Fruit fly (Drosophila melanogaster): ENCODE measurements around the gene CG31029.

DNA sequence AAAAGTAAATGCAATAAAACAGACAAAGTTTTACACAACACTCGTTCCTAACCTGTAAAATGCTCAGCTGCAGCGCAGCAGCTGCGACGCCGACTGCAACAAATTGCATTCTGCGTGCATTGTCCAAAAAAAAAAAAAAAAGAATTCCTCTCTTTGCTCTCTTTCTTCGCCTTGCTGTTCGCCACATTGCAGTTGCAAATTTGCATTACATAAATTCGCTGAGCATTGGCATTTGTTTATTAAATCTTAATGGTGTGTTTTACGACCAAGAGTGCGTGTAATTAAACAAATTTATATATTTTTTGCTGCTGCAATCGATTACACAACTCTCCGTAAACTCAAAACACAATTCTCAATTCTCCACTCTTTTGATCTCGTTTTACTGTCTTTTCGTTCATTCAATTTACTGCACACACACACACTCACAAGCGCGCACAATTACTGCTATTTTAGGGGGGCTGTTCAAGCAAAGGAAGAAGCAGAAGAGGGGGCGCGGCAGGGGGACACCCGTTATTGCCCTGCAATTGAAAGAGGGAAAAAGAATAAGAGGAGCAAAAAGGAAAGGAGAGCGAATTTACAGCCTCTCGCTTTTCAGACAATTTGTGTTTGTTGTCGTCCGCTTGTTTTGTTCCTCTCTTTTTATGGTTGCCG lies 31.7 kb downstream of the CG31029 start:
- no peak for TF ChIP-seq CG7045 (GFP tag; optimal IDR thresholded peaks at IDR 0.05)
- TF ChIP-seq CG11617 (GFP tag; optimal IDR thresholded peaks at IDR 0.05): no peak
- TF ChIP-seq bab1 (GFP tag; optimal IDR thresholded peaks at IDR 0.05): no peak

All from whole organism, adult.